Fruit fly (Drosophila melanogaster) whole organism: ENCODE measurements around the gene CG14650.

Experiments
- CG8478 ChIP-seq: fragments of >200 bp; optimal IDR thresholded peaks from 2 replicates; lab custom pipeline; 2018; ENCODE audit warnings: inconsistent platforms
- Dll ChIP-seq: fragments of >200 bp; optimal IDR thresholded peaks from 2 replicates; lab custom pipeline; 2017
- EcR ChIP-seq, 2 experiments: fragments of >200 bp; optimal IDR thresholded peaks; 2 replicates each; lab custom pipeline; 2017; ENCODE audit warnings: missing biosample characterization in 2 of 2, missing genetic modification characterization in 2 of 2, missing genetic modification reagents in 2 of 2
- pan ChIP-seq: fragments of >200 bp; optimal IDR thresholded peaks from 2 replicates; lab custom pipeline; 2017
- psq ChIP-seq: fragments of >200 bp; optimal IDR thresholded peaks from 2 replicates; lab custom pipeline; 2017
- usp ChIP-seq: fragments of >200 bp; optimal IDR thresholded peaks from 2 replicates; lab custom pipeline; 2017; ENCODE audit warnings: missing biosample characterization, missing genetic modification characterization, mixed read lengths

CG14650 gene

dm6 chr3R:4449256-4449655, 12.1 kb downstream of the CG14650 start:
- TF ChIP-seq CG8478, result no peak
- no peak for TF ChIP-seq psq (lab: Kevin White, UChicago)
- TF ChIP-seq EcR (GFP tag; optimal IDR thresholded peaks at IDR 0.05; lab: Kevin White, UChicago), result no peak
- no peak for TF ChIP-seq pan (lab: Kevin White, UChicago)
- no peak for TF ChIP-seq usp
- TF ChIP-seq Dll, result no peak

dm6 chr3R:4450721-4451120, 13.5 kb downstream of the CG14650 start:
- TF ChIP-seq EcR (GFP tag; optimal IDR thresholded peaks at IDR 0.05; lab: Kevin White, UChicago), result no peak
- no peak for TF ChIP-seq usp
- TF ChIP-seq Dll, result no peak
- TF ChIP-seq CG8478, result no peak
- TF ChIP-seq pan (lab: Kevin White, UChicago), result no peak
- no peak for TF ChIP-seq psq (lab: Kevin White, UChicago)

- TF ChIP-seq pan (lab: Kevin White, UChicago) (no peak), psq (lab: Kevin White, UChicago) (no peak), Dll (peak; percentile 76), CG8478 (no peak)
Observed at dm6 chr3R:4452345-4453044, 15.3 kb downstream of the CG14650 start.

- no peak for TF ChIP-seq EcR (GFP tag; optimal IDR thresholded peaks at IDR 0.05; lab: Kevin White, UChicago)
- TF ChIP-seq Dll, result peak; percentile 93
Observed at dm6 chr3R:4453213-4453956, 16.2 kb downstream of the CG14650 start.

- TF ChIP-seq pan (lab: Kevin White, UChicago) (no peak), Dll (no peak), EcR (GFP tag; optimal IDR thresholded peaks at IDR 0.05; lab: Kevin White, UChicago) (no peak), CG8478 (no peak), usp (no peak), psq (lab: Kevin White, UChicago) (no peak)
Observed at dm6 chr3R:4457625-4458024, 20.4 kb downstream of the CG14650 start.

- TF ChIP-seq EcR (GFP tag; optimal IDR thresholded peaks at IDR 0.05; lab: Kevin White, UChicago) (no peak), Dll (no peak), CG8478 (no peak), psq (lab: Kevin White, UChicago) (no peak), pan (lab: Kevin White, UChicago) (no peak), usp (no peak)
Observed at dm6 chr3R:4458272-4458671, 21.1 kb downstream of the CG14650 start.

dm6 chr3R:4462783-4463182, 25.6 kb downstream of the CG14650 start, which contains the start of gene CG31522:
CG31522 (minus strand) TSS chr3R:4462883.
- TF ChIP-seq Dll, result no peak
- TF ChIP-seq psq (lab: Kevin White, UChicago), result no peak
- no peak for TF ChIP-seq pan (lab: Kevin White, UChicago)
- no peak for TF ChIP-seq usp
- no peak for TF ChIP-seq EcR (GFP tag; optimal IDR thresholded peaks at IDR 0.05; lab: Kevin White, UChicago)
- TF ChIP-seq CG8478, result no peak

- TF ChIP-seq pan (lab: Kevin White, UChicago) (no peak), usp (no peak), CG8478 (no peak), Dll (no peak), psq (lab: Kevin White, UChicago) (no peak), EcR (GFP tag; optimal IDR thresholded peaks at IDR 0.05; lab: Kevin White, UChicago) (no peak)
Observed at dm6 chr3R:4466894-4467293, 29.7 kb downstream of the CG14650 start.

- no peak for TF ChIP-seq EcR (GFP tag; optimal IDR thresholded peaks at IDR 0.05; lab: Kevin White, UChicago)
Observed at dm6 chr3R:4468926-4469325, 31.7 kb downstream of the CG14650 start.

- TF ChIP-seq Dll (no peak), pan (lab: Kevin White, UChicago) (no peak)
Observed at dm6 chr3R:4470695-4471046, 33.5 kb downstream of the CG14650 start.

dm6 chr3R:4471047-4471751, 34.0 kb downstream of the CG14650 start:
- TF ChIP-seq Dll (no peak), pan (lab: Kevin White, UChicago) (no peak), psq (lab: Kevin White, UChicago) (no peak), usp (no peak), EcR (GFP tag; optimal IDR thresholded peaks at IDR 0.05; lab: Kevin White, UChicago) (no peak), CG8478 (no peak)

- TF ChIP-seq CG8478 (no peak), usp (no peak), Dll (no peak), pan (lab: Kevin White, UChicago) (no peak), psq (lab: Kevin White, UChicago) (no peak), EcR (GFP tag; optimal IDR thresholded peaks at IDR 0.05; lab: Kevin White, UChicago) (no peak)
Observed at dm6 chr3R:4471846-4472693, 34.9 kb downstream of the CG14650 start.
